Fruit fly (Drosophila melanogaster) whole organism, pupa: ENCODE measurements around the gene tgo.

Source experiments
- CG8159 ChIP-seq: fragments of 200-800 bp; sonication (Bioruptor generic); optimal IDR thresholded peaks from 3 replicates; lab custom pipeline; 2018; ENCODE audit warnings: missing biosample characterization, mild to moderate bottlenecking, missing genetic modification characterization, moderate library complexity
- Pif1A ChIP-seq: fragments of 200-800 bp; sonication (Bioruptor generic); optimal IDR thresholded peaks from 3 replicates; lab custom pipeline; 2016; ENCODE audit warnings: missing biosample characterization, missing genetic modification characterization

dm6 chr3R:8980776-8981165 lies 39.1 kb downstream of the tgo start, which contains the start of gene CAHbeta:
- TF ChIP-seq Pif1A (GFP tag; lab: Kevin White, UChicago) (no peak), CG8159 (tag; lab: Kevin White, UChicago) (no peak)
